Worm (Caenorhabditis elegans) whole organism, L3 larva: ENCODE measurements around the gene npr-17.

Source experiments
- ZK546.5 ChIP-seq: sonication (generic microtip); optimal IDR thresholded peaks from 2 replicates; lab custom pipeline; 2017; ENCODE audit warnings: missing biosample characterization, missing genetic modification characterization
- aly-2 ChIP-seq: fragments of 150-350 bp; optimal IDR thresholded peaks from 2 replicates; lab custom pipeline; 2014; ENCODE audit warnings: missing biosample characterization, missing genetic modification characterization
- ama-1 ChIP-seq: fragments of 150-350 bp; optimal IDR thresholded peaks from 2 replicates; lab custom pipeline; 2018
- ceh-16 ChIP-seq: sonication (generic microtip); optimal IDR thresholded peaks from 2 replicates; lab custom pipeline; 2017; ENCODE audit warnings: missing biosample characterization, missing genetic modification characterization
- ceh-28 ChIP-seq: fragments of 150-350 bp; optimal IDR thresholded peaks from 2 replicates; lab custom pipeline; 2014; ENCODE audit warnings: missing biosample characterization, missing genetic modification reagents, missing genetic modification characterization
- ceh-82 ChIP-seq: fragments of 150-350 bp; optimal IDR thresholded peaks from 2 replicates; lab custom pipeline; 2014; ENCODE audit warnings: missing biosample characterization, missing genetic modification characterization
- ceh-9 ChIP-seq: sonication (generic microtip); optimal IDR thresholded peaks from 2 replicates; lab custom pipeline; 2018; ENCODE audit warnings: missing biosample characterization, missing genetic modification characterization
- daf-12 ChIP-seq: fragments of 150-350 bp; optimal IDR thresholded peaks from 2 replicates; lab custom pipeline; 2014; ENCODE audit warnings: missing biosample characterization, missing genetic modification reagents, missing genetic modification characterization
- egl-27 ChIP-seq: sonication (generic microtip); optimal IDR thresholded peaks from 4 replicates; lab custom pipeline; 2017; ENCODE audit warnings: missing biosample characterization, missing genetic modification reagents, missing genetic modification characterization
- elt-1 ChIP-seq: fragments of 150-350 bp; optimal IDR thresholded peaks from 2 replicates; lab custom pipeline; 2014; ENCODE audit warnings: missing biosample characterization, missing genetic modification characterization
- elt-3 ChIP-seq, 3 experiments: fragments of 150-350 bp in 1 of 3; sonication (generic microtip) in 2 of 3; optimal IDR thresholded peaks; 2 replicates in 2 of 3; 4 replicates in 1 of 3; lab custom pipeline; 2014 to 2017; ENCODE audit warnings: missing biosample characterization in 3 of 3, missing genetic modification characterization in 3 of 3
- eor-1 ChIP-seq, 2 experiments: fragments of 150-350 bp; optimal IDR thresholded peaks; 2 replicates each; lab custom pipeline; 2014 to 2018; ENCODE audit warnings: missing biosample characterization in 2 of 2, missing genetic modification characterization in 2 of 2
- fkh-10 ChIP-seq: sonication (generic microtip); optimal IDR thresholded peaks from 2 replicates; lab custom pipeline; 2017; ENCODE audit warnings: missing biosample characterization, missing genetic modification reagents, missing genetic modification characterization
- fkh-2 ChIP-seq: fragments of 150-350 bp; optimal IDR thresholded peaks from 2 replicates; lab custom pipeline; 2014; ENCODE audit warnings: missing biosample characterization, missing genetic modification reagents, missing genetic modification characterization
- fos-1 ChIP-seq: fragments of 150-350 bp; optimal IDR thresholded peaks from 2 replicates; lab custom pipeline; 2014; ENCODE audit warnings: missing biosample characterization, missing genetic modification characterization
- jun-1 ChIP-seq: fragments of 150-350 bp; optimal IDR thresholded peaks from 2 replicates; lab custom pipeline; 2014; ENCODE audit warnings: missing biosample characterization, missing genetic modification reagents, missing genetic modification characterization
- lin-39 ChIP-seq: fragments of 150-350 bp; optimal IDR thresholded peaks from 2 replicates; lab custom pipeline; 2018; ENCODE audit warnings: missing biosample characterization, missing genetic modification reagents, missing genetic modification characterization
- mdl-1 ChIP-seq: fragments of 150-350 bp; optimal IDR thresholded peaks from 2 replicates; lab custom pipeline; 2014; ENCODE audit warnings: missing biosample characterization, missing genetic modification characterization
- mml-1 ChIP-seq: fragments of 150-350 bp; sonication (generic microtip); optimal IDR thresholded peaks from 3 replicates; lab custom pipeline; 2014; ENCODE audit warnings: missing biosample characterization, missing genetic modification characterization
- nhr-11 ChIP-seq: fragments of 150-350 bp; optimal IDR thresholded peaks from 2 replicates; lab custom pipeline; 2014; ENCODE audit warnings: missing biosample characterization, missing genetic modification characterization
- nhr-12 ChIP-seq: fragments of 150-350 bp; optimal IDR thresholded peaks from 2 replicates; lab custom pipeline; 2014; ENCODE audit warnings: missing biosample characterization, missing genetic modification characterization
- nhr-23 ChIP-seq: fragments of 150-350 bp; optimal IDR thresholded peaks from 2 replicates; lab custom pipeline; 2014; ENCODE audit warnings: missing biosample characterization, missing genetic modification reagents, missing genetic modification characterization
- nhr-25 ChIP-seq: sonication (generic microtip); optimal IDR thresholded peaks from 2 replicates; lab custom pipeline; 2017; ENCODE audit warnings: missing biosample characterization, missing genetic modification characterization
- nhr-43 ChIP-seq: sonication (generic microtip); optimal IDR thresholded peaks from 2 replicates; lab custom pipeline; 2016; ENCODE audit warnings: mild to moderate bottlenecking, missing genetic modification characterization, missing compliant biosample characterization; ENCODE audit not compliant: poor library complexity, severe bottlenecking
- nhr-67 ChIP-seq: fragments of 150-350 bp; optimal IDR thresholded peaks from 2 replicates; lab custom pipeline; 2014; ENCODE audit warnings: missing biosample characterization, missing genetic modification characterization
- nhr-76 ChIP-seq: fragments of 150-350 bp; sonication (generic microtip); optimal IDR thresholded peaks from 5 replicates; lab custom pipeline; 2014; ENCODE audit warnings: missing biosample characterization, missing genetic modification characterization
- pha-4 ChIP-seq: fragments of 150-350 bp; optimal IDR thresholded peaks from 2 replicates; lab custom pipeline; 2014; ENCODE audit warnings: missing biosample characterization, missing genetic modification reagents, missing genetic modification characterization
- pqm-1 ChIP-seq: fragments of 150-350 bp; optimal IDR thresholded peaks from 2 replicates; lab custom pipeline; 2017; ENCODE audit warnings: missing biosample characterization, missing genetic modification characterization, inconsistent platforms
- sea-2 ChIP-seq: fragments of 150-350 bp; sonication (generic microtip); optimal IDR thresholded peaks from 4 replicates; lab custom pipeline; 2014; ENCODE audit warnings: missing biosample characterization, missing genetic modification reagents, missing genetic modification characterization
- skn-1 ChIP-seq: fragments of 150-350 bp; optimal IDR thresholded peaks from 2 replicates; lab custom pipeline; 2014; ENCODE audit warnings: missing biosample characterization, missing genetic modification characterization
- tbx-2 ChIP-seq: sonication (generic microtip); optimal IDR thresholded peaks from 2 replicates; lab custom pipeline; 2016; ENCODE audit warnings: mild to moderate bottlenecking, missing genetic modification characterization, missing compliant biosample characterization
- unc-62 ChIP-seq: fragments of 150-350 bp; sonication (generic microtip); optimal IDR thresholded peaks from 4 replicates; lab custom pipeline; 2014; ENCODE audit warnings: missing biosample characterization, missing genetic modification reagents, missing genetic modification characterization
- zag-1 ChIP-seq: fragments of 150-350 bp; optimal IDR thresholded peaks from 2 replicates; lab custom pipeline; 2014; ENCODE audit warnings: missing biosample characterization, missing genetic modification characterization
- ztf-11 ChIP-seq: fragments of 150-350 bp; optimal IDR thresholded peaks from 2 replicates; lab custom pipeline; 2014; ENCODE audit warnings: missing biosample characterization, missing genetic modification characterization

npr-17 gene

ce11 chrIII:8043784-8044183 is 47.5 kb upstream of the npr-17 start (continued):
- no peak for TF ChIP-seq sea-2 (GFP tag; lab: Kevin White, UChicago)
- TF ChIP-seq nhr-43 (tag; lab: Kevin White, UChicago): peak; percentile 97
- peak; percentile 79 for TF ChIP-seq nhr-76 (tag; lab: Kevin White, UChicago)
- peak; percentile 21 for TF ChIP-seq daf-12 (tag; lab: Kevin White, UChicago)
- peak; percentile 53 for TF ChIP-seq ama-1 (lab: Kevin White, UChicago)
- peak; percentile 96 for TF ChIP-seq nhr-25 (tag; lab: Kevin White, UChicago)
- no peak for TF ChIP-seq mml-1
- peak; percentile 98 for TF ChIP-seq lin-39 (tag; lab: Kevin White, UChicago)
- TF ChIP-seq ceh-9 (tag; lab: Kevin White, UChicago): no peak
- TF ChIP-seq zag-1 (tag; lab: Kevin White, UChicago): peak; percentile 49
- peak; percentile 96 for TF ChIP-seq egl-27 (tag; lab: Kevin White, UChicago)
- peak; percentile 72 for TF ChIP-seq mdl-1 (tag; lab: Kevin White, UChicago)
- TF ChIP-seq jun-1 (tag; lab: Kevin White, UChicago): peak; percentile 97
- peak; percentile 96 for TF ChIP-seq fkh-10 (GFP tag; lab: Kevin White, UChicago)
- TF ChIP-seq unc-62 (GFP tag; lab: Kevin White, UChicago): peak; percentile 96
- peak; percentile 82 for TF ChIP-seq elt-1 (tag; lab: Kevin White, UChicago)
- peak; percentile 69 for TF ChIP-seq ceh-16 (tag; lab: Kevin White, UChicago)
- TF ChIP-seq pha-4 (tag; lab: Kevin White, UChicago): peak; percentile 100

ce11 chrIII:8042775-8043174 is 46.5 kb upstream of the npr-17 start, which contains the start of gene K12H4.6:
Gene K12H4.6, minus strand, starts transcription at chrIII:8042875.
- no peak for TF ChIP-seq ztf-11 (tag; lab: Kevin White, UChicago)
- TF ChIP-seq egl-27 (tag; lab: Kevin White, UChicago): no peak
- TF ChIP-seq elt-1 (tag; lab: Kevin White, UChicago): no peak
- no peak for TF ChIP-seq tbx-2 (tag; lab: Kevin White, UChicago)
- no peak for TF ChIP-seq ceh-82 (tag; lab: Kevin White, UChicago)
- TF ChIP-seq nhr-12 (tag; lab: Kevin White, UChicago): no peak
- no peak for TF ChIP-seq nhr-67 (tag; lab: Kevin White, UChicago)
- TF ChIP-seq pqm-1: no peak
- no peak for TF ChIP-seq ceh-28 (tag; lab: Kevin White, UChicago)
- TF ChIP-seq mdl-1 (tag; lab: Kevin White, UChicago): no peak
- no peak for TF ChIP-seq elt-3 (tag; optimal IDR thresholded peaks at IDR 0.05; lab: Kevin White, UChicago)
- TF ChIP-seq nhr-25 (tag; lab: Kevin White, UChicago): no peak
- no peak for TF ChIP-seq aly-2 (tag; lab: Kevin White, UChicago)

- TF ChIP-seq ZK546.5 (tag; lab: Kevin White, UChicago): no peak
- no peak for TF ChIP-seq pqm-1
- TF ChIP-seq fos-1 (tag; lab: Kevin White, UChicago): no peak
- TF ChIP-seq egl-27 (tag; lab: Kevin White, UChicago): no peak
- no peak for TF ChIP-seq eor-1 (tag; optimal IDR thresholded peaks at IDR 0.05; lab: Kevin White, UChicago)
- TF ChIP-seq aly-2 (tag; lab: Kevin White, UChicago): no peak
- no peak for TF ChIP-seq skn-1 (tag; lab: Kevin White, UChicago)
- TF ChIP-seq unc-62 (GFP tag; lab: Kevin White, UChicago): no peak
- TF ChIP-seq ceh-9 (tag; lab: Kevin White, UChicago): no peak
- TF ChIP-seq nhr-12 (tag; lab: Kevin White, UChicago): no peak
- no peak for TF ChIP-seq jun-1 (tag; lab: Kevin White, UChicago)
- no peak for TF ChIP-seq nhr-11 (tag; lab: Kevin White, UChicago)
- TF ChIP-seq fkh-2 (tag; lab: Kevin White, UChicago): no peak
- TF ChIP-seq ama-1 (lab: Kevin White, UChicago): no peak
- no peak for TF ChIP-seq nhr-25 (tag; lab: Kevin White, UChicago)
Measured at ce11 chrIII:8037941-8038340, 41.7 kb upstream of the npr-17 start, which contains the start of gene dpf-6. Gene dpf-6, plus strand, starts transcription at chrIII:8038241.

DNA sequence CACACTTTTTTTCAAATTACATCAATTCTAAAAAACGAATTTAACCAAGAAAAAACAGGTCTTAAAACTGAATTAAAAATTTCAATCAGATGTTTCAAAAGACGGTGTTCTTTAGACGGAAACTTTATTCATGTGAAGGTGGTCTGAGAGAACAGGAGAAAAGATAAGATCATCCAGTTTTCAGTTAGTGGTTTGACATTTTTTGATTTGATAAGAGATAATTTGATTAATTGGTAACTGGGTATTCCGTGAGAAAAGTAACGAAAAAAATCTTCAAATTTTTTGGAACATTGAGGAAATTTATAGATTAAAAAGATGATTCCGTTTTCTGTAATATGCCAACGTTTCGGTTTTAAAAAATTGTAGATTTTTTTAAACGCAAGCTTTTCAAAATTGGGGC is 40.2 kb upstream of the npr-17 start:
- TF ChIP-seq ceh-28 (tag; lab: Kevin White, UChicago): no peak
- no peak for TF ChIP-seq elt-1 (tag; lab: Kevin White, UChicago)
- peak; percentile 1 for TF ChIP-seq nhr-23 (tag; lab: Kevin White, UChicago)
- TF ChIP-seq elt-3 (tag; optimal IDR thresholded peaks at IDR 0.05; lab: Kevin White, UChicago): peak in 1 of 3 experiments; percentile 79
